Worm (Caenorhabditis elegans): ENCODE measurements around the gene lip-1.

DNA sequence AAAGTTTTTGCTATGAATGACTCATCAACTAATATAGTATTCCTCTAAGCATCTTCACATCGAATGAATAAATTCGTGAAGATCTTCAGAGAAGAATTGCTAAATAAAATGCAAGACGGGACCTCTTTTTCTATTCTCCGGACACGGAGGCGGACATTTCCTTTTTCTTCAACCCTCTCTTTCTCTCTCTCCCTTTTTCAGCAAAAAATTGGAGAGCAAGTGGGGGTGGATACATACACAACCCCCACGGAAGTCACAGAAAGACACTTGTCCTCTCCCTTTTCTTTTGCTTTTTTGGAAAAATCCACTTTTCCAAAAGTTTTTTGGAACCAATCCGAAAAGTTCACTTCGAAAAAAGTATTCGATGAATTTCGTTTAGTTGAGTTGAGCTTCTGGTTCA, 8.1 kb upstream of the lip-1 start:
- TF ChIP-seq nfyb-1 (GFP tag; IDR thresholded peaks at IDR 0.05) (no peak), ama-1 (optimal IDR thresholded peaks at IDR 0.05) (no peak), ama-1 (GFP tag; optimal IDR thresholded peaks at IDR 0.05) (no peak), ceh-79 (tag; optimal IDR thresholded peaks at IDR 0.05) (no peak)

Data from whole organism, young adult.